Fruit fly (Drosophila melanogaster): ENCODE measurements around the gene Sgs8.

Gene Sgs8

dm6 chr3L:11483135-11483534 is 26.1 kb downstream of the Sgs8 start (continued):
- TF ChIP-seq az2 (GFP tag; optimal IDR thresholded peaks at IDR 0.05) (peak; percentile 46), CG42726 (GFP tag; IDR thresholded peaks at IDR 0.05; ENCODE audit: partially characterized antibody) (no peak), sens-2 (GFP tag; IDR thresholded peaks at IDR 0.05) (no peak), Sry-δ (GFP tag; optimal IDR thresholded peaks at IDR 0.05) (peak; percentile 10), CG18476 (GFP tag; optimal IDR thresholded peaks at IDR 0.05) (no peak), CG17186 (GFP tag; optimal IDR thresholded peaks at IDR 0.05) (no peak), sob (GFP tag; IDR thresholded peaks at IDR 0.05) (no peak), ac (GFP tag; optimal IDR thresholded peaks at IDR 0.05) (no peak), her (GFP tag; optimal IDR thresholded peaks at IDR 0.05) (no peak), CG2199 (GFP tag; IDR thresholded peaks at IDR 0.05) (no peak), chm (GFP tag; IDR thresholded peaks at IDR 0.05) (no peak), lmd (GFP tag; IDR thresholded peaks at IDR 0.05) (no peak), Poxn (GFP tag; IDR thresholded peaks at IDR 0.05) (no peak), otp (GFP tag; IDR thresholded peaks at IDR 0.05) (no peak), CG7372 (GFP tag; IDR thresholded peaks at IDR 0.05) (0 out of 2 replicates have a peak, but pooled peaks have one; percentile 9), trem (tag; optimal IDR thresholded peaks at IDR 0.05) (no peak), inv (GFP tag; IDR thresholded peaks at IDR 0.05; ENCODE audit: partially characterized antibody) (no peak), gsb (GFP tag; IDR thresholded peaks at IDR 0.05) (no peak), Blimp-1 (GFP tag; optimal IDR thresholded peaks at IDR 0.05) (peak; percentile 52), Mes4 (GFP tag; optimal IDR thresholded peaks at IDR 0.05) (peak; percentile 27), CG12659 (GFP tag; optimal IDR thresholded peaks at IDR 0.05) (peak; percentile 1), CG17612 (GFP tag; IDR thresholded peaks at IDR 0.05) (no peak), chn (GFP tag; optimal IDR thresholded peaks at IDR 0.05) (peak; percentile 53), pum (GFP tag; optimal IDR thresholded peaks at IDR 0.05) (peak; percentile 33), CG16863 (GFP tag; optimal IDR thresholded peaks at IDR 0.05) (peak; percentile 2), PHDP (tag; optimal IDR thresholded peaks at IDR 0.05) (peak; percentile 41), sisA (GFP tag; IDR thresholded peaks at IDR 0.05) (peak; percentile 45; the same call in 1 of the 2 replicates), CG7556 (GFP tag; optimal IDR thresholded peaks at IDR 0.05) (peak; percentile 64), CG30020 (tag; optimal IDR thresholded peaks at IDR 0.05) (no peak), NK7.1 (GFP tag; optimal IDR thresholded peaks at IDR 0.05) (no peak), Atf-2 (GFP tag; optimal IDR thresholded peaks at IDR 0.05) (peak; percentile 1), stc (GFP tag; IDR thresholded peaks at IDR 0.05) (no peak; the same call in 1 of the 2 replicates), CG15479 (GFP tag; optimal IDR thresholded peaks at IDR 0.05) (no peak), zfh1 (GFP tag; IDR thresholded peaks at IDR 0.05) (peak; percentile 55; the same call in 1 of the 3 replicates), CG7963 (GFP tag; IDR thresholded peaks at IDR 0.05; ENCODE audit: partially characterized antibody) (no peak), nerfin-1 (tag; optimal IDR thresholded peaks at IDR 0.05) (no peak), ab (GFP tag; optimal IDR thresholded peaks at IDR 0.05) (no peak), CG17359 (tag; optimal IDR thresholded peaks at IDR 0.05) (peak; percentile 14), GATAe (GFP tag; conservative IDR thresholded peaks at IDR 0.05) (no peak), danr (GFP tag; IDR thresholded peaks at IDR 0.05) (no peak), sc (optimal IDR thresholded peaks at IDR 0.05) (no peak), sc (GFP tag; optimal IDR thresholded peaks at IDR 0.05) (no peak), crol (GFP tag; IDR thresholded peaks at IDR 0.05) (no peak), CG11695 (GFP tag; IDR thresholded peaks at IDR 0.05) (0 out of 3 replicates have a peak, but pooled peaks have one; percentile 37), CG14710 (tag; optimal IDR thresholded peaks at IDR 0.05) (peak; percentile 36), CG10462 (GFP tag; optimal IDR thresholded peaks at IDR 0.05) (no peak), CG4730 (GFP tag; IDR thresholded peaks at IDR 0.05) (no peak), dmrt99B (tag; optimal IDR thresholded peaks at IDR 0.05) (peak; percentile 57), cg (GFP tag; optimal IDR thresholded peaks at IDR 0.05) (no peak), CG10209 (GFP tag; optimal IDR thresholded peaks at IDR 0.05) (peak; percentile 18), emc (GFP tag; optimal IDR thresholded peaks at IDR 0.05) (peak; percentile 7), CG10959 (GFP tag; IDR thresholded peaks at IDR 0.05) (no peak)
